Fruit fly (Drosophila melanogaster): ENCODE measurements around the gene Pop1.

- peak; percentile 31 for TF ChIP-seq psq (GFP tag; optimal IDR thresholded peaks at IDR 0.05)
- TF ChIP-seq Atf6 (GFP tag; IDR thresholded peaks at IDR 0.05): peak; percentile 75
- no peak for TF ChIP-seq cg (GFP tag; optimal IDR thresholded peaks at IDR 0.05)
- TF ChIP-seq ind (GFP tag; optimal IDR thresholded peaks at IDR 0.05): peak; percentile 50
- no peak for TF ChIP-seq CG11398 (GFP tag; optimal IDR thresholded peaks at IDR 0.05)
- peak; percentile 47; the same call in 1 of the 2 replicates for TF ChIP-seq CG3847 (GFP tag; IDR thresholded peaks at IDR 0.05)
- no peak for TF ChIP-seq lov (optimal IDR thresholded peaks at IDR 0.05)
- TF ChIP-seq lov (GFP tag; IDR thresholded peaks at IDR 0.05): 0 out of 3 replicates have a peak, but pooled peaks have one; percentile 28
- no peak for TF ChIP-seq pita (GFP tag; optimal IDR thresholded peaks at IDR 0.05)
- peak; percentile 43 for TF ChIP-seq CG9817 (tag; optimal IDR thresholded peaks at IDR 0.05)
These were observed 16.1 kb downstream of the Pop1 start for dm6 chrX:5638588-5638987.
